Worm (Caenorhabditis elegans) whole organism, early embryonic: ENCODE measurements around the gene T23B7.3.
"Not testable (repeated sequence)": the region's sequence is repeated elsewhere in the genome, so short reads cannot be mapped to it uniquely, and the experiment has no call there.

Experiments
- B0310.2 ChIP-seq: sonication (generic microtip); optimal IDR thresholded peaks from 2 replicates; lab custom pipeline; 2016; ENCODE audit warnings: mild to moderate bottlenecking, missing genetic modification characterization, missing compliant biosample characterization
- ama-1 ChIP-seq: fragments of 150-350 bp; optimal IDR thresholded peaks from 2 replicates; lab custom pipeline; 2014
- ceh-36 ChIP-seq: sonication (generic microtip); optimal IDR thresholded peaks from 2 replicates; lab custom pipeline; 2016; ENCODE audit warnings: missing genetic modification characterization, inconsistent platforms, missing compliant biosample characterization
- ets-7 ChIP-seq: sonication (generic microtip); optimal IDR thresholded peaks from 2 replicates; lab custom pipeline; 2016; ENCODE audit warnings: missing genotype, missing genetic modification characterization, missing compliant biosample characterization
- flt-1 ChIP-seq: fragments of 200-800 bp; sonication (Bioruptor generic); IDR thresholded peaks from 2 replicates; pipeline ENCODE4 v1.3.6; 2022; ENCODE audit warnings: missing genetic modification characterization, missing compliant biosample characterization
- scrt-1 ChIP-seq: fragments of 200-800 bp; sonication (Bioruptor generic); IDR thresholded peaks from 2 replicates; pipeline ENCODE4 v1.3.6; 2022; ENCODE audit warnings: missing genetic modification characterization, missing compliant biosample characterization

DNA sequence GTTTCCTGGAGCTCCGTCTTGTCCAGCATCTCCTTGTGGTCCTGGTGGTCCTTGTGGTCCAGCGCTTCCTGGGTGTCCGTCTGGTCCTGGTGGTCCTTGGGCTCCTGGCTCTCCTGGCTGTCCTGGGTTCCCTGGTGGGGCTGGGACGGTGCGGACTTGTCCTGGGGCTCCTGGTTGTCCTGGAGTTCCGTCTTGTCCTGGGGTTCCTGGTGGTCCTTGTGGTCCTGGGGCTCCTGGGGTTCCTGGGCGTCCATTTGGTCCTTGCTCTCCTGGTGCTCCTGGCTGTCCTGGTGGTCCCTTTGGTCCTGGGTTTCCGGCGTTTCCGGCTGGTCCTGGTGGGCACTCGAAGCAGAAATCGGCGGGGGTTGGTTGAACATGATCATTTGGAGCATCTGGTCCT lies 16.8 kb downstream of the T23B7.3 start:
- TF ChIP-seq ets-7 (tag; lab: Kevin White, UChicago); flt-1 (GFP tag; lab: Robert Waterston, UW); B0310.2 (tag; lab: Kevin White, UChicago); ceh-36; ama-1 (lab: Kevin White, UChicago): not testable (repeated sequence)
- TF ChIP-seq scrt-1 (GFP tag; lab: Robert Waterston, UW), result 0 out of 2 replicates have a peak, but pooled peaks have one; percentile 58
